Fruit fly (Drosophila melanogaster) whole organism, embryonic: ENCODE measurements around the gene CG5107.

Experiments used
- Aef1 ChIP-seq: fragments of 200-800 bp; sonication (Bioruptor generic); IDR thresholded peaks from 3 replicates; pipeline ENCODE4 v1.3.6; 2022; ENCODE audit warnings: missing biosample characterization, missing genetic modification characterization
- CG11696 ChIP-seq: fragments of 200-800 bp; sonication (Bioruptor generic); IDR thresholded peaks from 2 replicates; pipeline ENCODE4 v1.3.6; 2022; ENCODE audit warnings: missing biosample characterization, missing genetic modification characterization
- CG12155 ChIP-seq: fragments of 200-800 bp; sonication (Bioruptor generic); optimal IDR thresholded peaks from 3 replicates; lab custom pipeline; 2016; ENCODE audit warnings: missing biosample characterization, missing genetic modification characterization
- CG12219 ChIP-seq: fragments of 200-800 bp; sonication (Bioruptor generic); optimal IDR thresholded peaks from 3 replicates; lab custom pipeline; 2018; ENCODE audit warnings: missing biosample characterization, mild to moderate bottlenecking, missing genetic modification characterization
- CG15269 ChIP-seq: fragments of 200-800 bp; sonication (Bioruptor generic); optimal IDR thresholded peaks from 2 replicates; lab custom pipeline; 2018; ENCODE audit warnings: missing biosample characterization, mild to moderate bottlenecking, missing genetic modification characterization, moderate library complexity
- CG15479 ChIP-seq: fragments of 200-800 bp; sonication (Bioruptor generic); optimal IDR thresholded peaks from 3 replicates; lab custom pipeline; 2019; ENCODE audit warnings: missing biosample characterization, mild to moderate bottlenecking, missing genetic modification characterization, moderate library complexity
- CG15601 ChIP-seq: fragments of 200-800 bp; sonication (Bioruptor generic); optimal IDR thresholded peaks from 3 replicates; lab custom pipeline; 2019; ENCODE audit warnings: missing biosample characterization, mild to moderate bottlenecking, missing genetic modification characterization, moderate library complexity
- CG17186 ChIP-seq: fragments of 200-800 bp; sonication (Bioruptor generic); optimal IDR thresholded peaks from 3 replicates; lab custom pipeline; 2017; ENCODE audit warnings: missing biosample characterization, missing genetic modification reagents, missing genetic modification characterization
- CG17359 ChIP-seq: fragments of 200-800 bp; sonication (Bioruptor generic); optimal IDR thresholded peaks from 3 replicates; lab custom pipeline; 2018; ENCODE audit warnings: missing biosample characterization, mild to moderate bottlenecking, missing genetic modification characterization, moderate library complexity
- CG17361 ChIP-seq: fragments of 200-800 bp; sonication (Bioruptor generic); IDR thresholded peaks from 3 replicates; pipeline ENCODE4 v1.3.6; 2022; ENCODE audit warnings: missing biosample characterization, missing genetic modification characterization
- CG17385 ChIP-seq: fragments of 200-800 bp; sonication (Bioruptor generic); optimal IDR thresholded peaks from 3 replicates; lab custom pipeline; 2018; ENCODE audit warnings: missing biosample characterization, mild to moderate bottlenecking, missing genetic modification characterization
- CG2199 ChIP-seq: fragments of 200-800 bp; sonication (Bioruptor generic); IDR thresholded peaks from 3 replicates; pipeline ENCODE4 v1.3.6; 2022; ENCODE audit warnings: missing biosample characterization, missing genetic modification characterization
- CG3281 ChIP-seq: fragments of 200-800 bp; sonication (Bioruptor generic); optimal IDR thresholded peaks from 3 replicates; lab custom pipeline; 2017; ENCODE audit warnings: missing biosample characterization, mild to moderate bottlenecking, missing genetic modification characterization
- CG4360 ChIP-seq: fragments of 200-800 bp; sonication (Bioruptor generic); IDR thresholded peaks from 2 replicates; pipeline ENCODE4 v1.3.6; 2022; ENCODE audit warnings: missing biosample characterization, missing genetic modification characterization
- CG6272 ChIP-seq: fragments of 200-800 bp; sonication (Bioruptor generic); IDR thresholded peaks from 2 replicates; pipeline ENCODE4 v1.3.6; 2022; ENCODE audit warnings: missing biosample characterization, missing genetic modification characterization
- CG6854 ChIP-seq: fragments of 200-800 bp; sonication (Bioruptor generic); optimal IDR thresholded peaks from 3 replicates; lab custom pipeline; 2017; ENCODE audit warnings: missing biosample characterization, mild to moderate bottlenecking, missing genetic modification characterization
- CG8388 ChIP-seq: fragments of 200-800 bp; sonication (Bioruptor generic); optimal IDR thresholded peaks from 2 replicates; lab custom pipeline; 2019; ENCODE audit warnings: missing biosample characterization, mild to moderate bottlenecking, missing genetic modification characterization, moderate library complexity
- D ChIP-seq, 2 experiments: fragments of 200-800 bp in 1 of 2; fragments of >200 bp in 1 of 2; sonication (Bioruptor generic) in 1 of 2; optimal IDR thresholded peaks; 2 replicates in 1 of 2; 3 replicates in 1 of 2; lab custom pipeline; 2017; ENCODE audit warnings: mild to moderate bottlenecking in 1 of 2, missing biosample characterization in 1 of 2, missing genetic modification characterization in 1 of 2, missing genetic modification reagents in 1 of 2
- D19B ChIP-seq: fragments of 200-800 bp; sonication (Bioruptor generic); optimal IDR thresholded peaks from 2 replicates; lab custom pipeline; 2017; ENCODE audit warnings: missing biosample characterization, mild to moderate bottlenecking, missing genetic modification characterization
- Eip74EF ChIP-seq, 2 experiments: fragments of 200-800 bp in 1 of 2; fragments of >200 bp in 1 of 2; sonication (Bioruptor generic) in 1 of 2; optimal IDR thresholded peaks; 2 replicates each; lab custom pipeline; 2017 to 2019; ENCODE audit warnings: missing biosample characterization in 2 of 2, missing genetic modification characterization in 2 of 2, mild to moderate bottlenecking in 1 of 2, moderate library complexity in 1 of 2
- Fer3 ChIP-seq: fragments of 200-800 bp; sonication (Bioruptor generic); optimal IDR thresholded peaks from 2 replicates; lab custom pipeline; 2018; ENCODE audit warnings: missing biosample characterization, mild to moderate bottlenecking, missing genetic modification characterization, moderate library complexity
- GATAe ChIP-seq: fragments of 200-800 bp; sonication (Bioruptor generic); conservative IDR thresholded peaks from 2 replicates; pipeline ENCODE4 v1.3.6; 2022; ENCODE audit warnings: missing biosample characterization, missing genetic modification characterization
- Gug ChIP-seq: fragments of 200-800 bp; sonication (Bioruptor generic); IDR thresholded peaks from 4 replicates; pipeline ENCODE4 v1.3.6; 2022; ENCODE audit warnings: missing biosample characterization, missing genetic modification characterization
- H15 ChIP-seq: fragments of 200-800 bp; sonication (Bioruptor generic); IDR thresholded peaks from 3 replicates; pipeline ENCODE4 v1.3.6; 2022; ENCODE audit warnings: missing biosample characterization, missing genetic modification characterization
- Hmr ChIP-seq: fragments of 200-800 bp; sonication (Bioruptor generic); optimal IDR thresholded peaks from 3 replicates; lab custom pipeline; 2017; ENCODE audit warnings: mild to moderate bottlenecking, missing biosample characterization, missing genetic modification reagents, missing genetic modification characterization
- Hr51 ChIP-seq, 2 experiments: fragments of 200-800 bp; sonication (Bioruptor generic); optimal IDR thresholded peaks; 2 replicates in 1 of 2; 3 replicates in 1 of 2; lab custom pipeline; 2016 to 2018; ENCODE audit warnings: missing biosample characterization in 2 of 2, missing genetic modification characterization in 2 of 2, mild to moderate bottlenecking in 1 of 2, moderate library complexity in 1 of 2
- NFAT ChIP-seq: fragments of 200-800 bp; sonication (Bioruptor generic); IDR thresholded peaks from 2 replicates; pipeline ENCODE4 v1.3.6; 2022; ENCODE audit warnings: missing biosample characterization, missing genetic modification characterization
- Poxn ChIP-seq: fragments of 200-800 bp; sonication (Bioruptor generic); IDR thresholded peaks from 2 replicates; pipeline ENCODE4 v1.3.6; 2022; ENCODE audit warnings: missing biosample characterization, missing genetic modification characterization
- dmrt99B ChIP-seq: fragments of 200-800 bp; sonication (Bioruptor generic); optimal IDR thresholded peaks from 2 replicates; lab custom pipeline; 2018; ENCODE audit warnings: missing biosample characterization, mild to moderate bottlenecking, missing genetic modification characterization, moderate library complexity
- gsb-n ChIP-seq: fragments of 200-800 bp; sonication (Bioruptor generic); optimal IDR thresholded peaks from 3 replicates; lab custom pipeline; 2018; ENCODE audit warnings: missing biosample characterization, mild to moderate bottlenecking, missing genetic modification characterization
- hkb ChIP-seq, 2 experiments: fragments of 200-800 bp in 1 of 2; fragments of >200 bp in 1 of 2; sonication (Bioruptor generic) in 1 of 2; IDR thresholded peaks in 1 of 2; optimal IDR thresholded peaks in 1 of 2; 2 replicates each; pipeline versions ENCODE4 v1.3.6 to Lab custom; 2017 to 2022; ENCODE audit warnings: missing biosample characterization in 1 of 2, missing genetic modification characterization in 1 of 2
- kah ChIP-seq: fragments of 200-800 bp; sonication (Bioruptor generic); optimal IDR thresholded peaks from 2 replicates; lab custom pipeline; 2018; ENCODE audit warnings: missing biosample characterization, mild to moderate bottlenecking, missing genetic modification characterization
- kni ChIP-seq: fragments of 200-800 bp; sonication (Bioruptor generic); optimal IDR thresholded peaks from 3 replicates; lab custom pipeline; 2017; ENCODE audit warnings: mild to moderate bottlenecking, missing biosample characterization, missing genetic modification reagents, missing genetic modification characterization
- knrl ChIP-seq: fragments of 200-800 bp; sonication (Bioruptor generic); IDR thresholded peaks from 3 replicates; pipeline ENCODE4 v1.3.6; 2022; ENCODE audit warnings: missing biosample characterization, missing genetic modification characterization; ENCODE audit not compliant: partially characterized antibody
- nerfin-2 ChIP-seq: fragments of 200-800 bp; sonication (Bioruptor generic); IDR thresholded peaks from 2 replicates; pipeline ENCODE4 v1.3.6; 2022; ENCODE audit warnings: missing biosample characterization, missing genetic modification characterization; ENCODE audit not compliant: partially characterized antibody
- nom ChIP-seq: fragments of 200-800 bp; sonication (Bioruptor generic); optimal IDR thresholded peaks from 2 replicates; lab custom pipeline; 2017; ENCODE audit warnings: missing biosample characterization, missing genetic modification characterization, mild to moderate bottlenecking, moderate library complexity, missing genetic modification reagents
- prd ChIP-seq, 3 experiments: fragments of >200 bp in 2 of 3; fragments of 200-800 bp in 1 of 3; sonication (Bioruptor generic) in 1 of 3; optimal IDR thresholded peaks in 2 of 3; IDR thresholded peaks in 1 of 3; 2 replicates in 2 of 3; 3 replicates in 1 of 3; pipeline versions ENCODE4 v1.3.6 to Lab custom; 2017 to 2022; ENCODE audit warnings: missing biosample characterization in 1 of 3, missing genetic modification characterization in 1 of 3
- pros ChIP-seq: fragments of 200-800 bp; sonication (Bioruptor generic); optimal IDR thresholded peaks from 3 replicates; lab custom pipeline; 2019; ENCODE audit warnings: missing biosample characterization, mild to moderate bottlenecking, missing genetic modification characterization, moderate library complexity
- psq ChIP-seq: fragments of 200-800 bp; sonication (Bioruptor generic); optimal IDR thresholded peaks from 2 replicates; lab custom pipeline; 2017; ENCODE audit warnings: missing biosample characterization, missing genetic modification characterization
- sens ChIP-seq: fragments of 200-800 bp; sonication (Bioruptor generic); peaks from one replicate; lab custom pipeline; 2016; ENCODE audit warnings: missing biosample characterization, missing genetic modification characterization
- sisA ChIP-seq: fragments of 200-800 bp; sonication (Bioruptor generic); IDR thresholded peaks from 2 replicates; pipeline ENCODE4 v1.3.6; 2022; ENCODE audit warnings: missing biosample characterization, missing genetic modification characterization
- sqz ChIP-seq: fragments of 200-800 bp; sonication (Bioruptor generic); optimal IDR thresholded peaks from 3 replicates; lab custom pipeline; 2018; ENCODE audit warnings: missing biosample characterization, mild to moderate bottlenecking, missing genetic modification characterization
- yki ChIP-seq: fragments of >200 bp; optimal IDR thresholded peaks from 3 replicates; lab custom pipeline; 2018

Gene CG5107

dm6 chr3R:25462642-25463317 is 42.2 kb upstream of the CG5107 start (continued):
- TF ChIP-seq CG15601 (tag; lab: Kevin White, UChicago) (peak; percentile 15), Hr51 (GFP tag; optimal IDR thresholded peaks at IDR 0.05; lab: Kevin White, UChicago) (peak in 1 of 2 experiments; percentile 50), CG17186 (GFP tag; lab: Kevin White, UChicago) (no peak), CG3281 (GFP tag; lab: Kevin White, UChicago) (peak; percentile 39), prd (optimal IDR thresholded peaks at IDR 0.05; lab: Kevin White, UChicago) (no peak), prd (GFP tag; IDR thresholded peaks at IDR 0.05; lab: Robert Waterston, UW) (peak; percentile 56; the same call in 1 of the 3 replicates), NFAT (GFP tag; lab: Robert Waterston, UW) (peak; percentile 57; the same call in 1 of the 2 replicates), CG12219 (peak; percentile 8), Eip74EF (GFP tag; optimal IDR thresholded peaks at IDR 0.05; lab: Kevin White, UChicago) (peak in 1 of 2 experiments; percentile 15), D19B (GFP tag; lab: Kevin White, UChicago) (peak; percentile 30), CG6272 (GFP tag; lab: Robert Waterston, UW) (no peak), CG17385 (GFP tag; lab: Kevin White, UChicago) (peak; percentile 46), CG8388 (GFP tag; lab: Kevin White, UChicago) (peak; percentile 5), sisA (GFP tag; lab: Robert Waterston, UW) (no peak), dmrt99B (tag; lab: Kevin White, UChicago) (peak; percentile 60), nom (GFP tag; lab: Kevin White, UChicago) (peak; percentile 89), Hmr (GFP tag; lab: Kevin White, UChicago) (peak; percentile 28), CG17361 (GFP tag; lab: Robert Waterston, UW) (peak; percentile 63), Gug (peak; percentile 53; the same call in 3 of the 4 replicates), GATAe (GFP tag; lab: Robert Waterston, UW) (0 out of 2 replicates have a peak, but pooled peaks have one; percentile 18), sens (peak; percentile 62), Fer3 (peak; percentile 61), CG15269 (tag; lab: Kevin White, UChicago) (peak; percentile 76)

- TF ChIP-seq CG17359 (tag; lab: Kevin White, UChicago): no peak
- no peak for TF ChIP-seq H15 (GFP tag; lab: Robert Waterston, UW)
- TF ChIP-seq sqz (GFP tag; lab: Kevin White, UChicago): peak; percentile 26
- TF ChIP-seq CG12155 (GFP tag; lab: Kevin White, UChicago): no peak
- TF ChIP-seq CG6272 (GFP tag; lab: Robert Waterston, UW): no peak
- TF ChIP-seq nerfin-2 (GFP tag; lab: Robert Waterston, UW): no peak
- no peak for TF ChIP-seq yki
- no peak for TF ChIP-seq kni (GFP tag; lab: Kevin White, UChicago)
- no peak for TF ChIP-seq knrl
These were observed 38.8 kb upstream of the CG5107 start for dm6 chr3R:25466166-25466565.

DNA sequence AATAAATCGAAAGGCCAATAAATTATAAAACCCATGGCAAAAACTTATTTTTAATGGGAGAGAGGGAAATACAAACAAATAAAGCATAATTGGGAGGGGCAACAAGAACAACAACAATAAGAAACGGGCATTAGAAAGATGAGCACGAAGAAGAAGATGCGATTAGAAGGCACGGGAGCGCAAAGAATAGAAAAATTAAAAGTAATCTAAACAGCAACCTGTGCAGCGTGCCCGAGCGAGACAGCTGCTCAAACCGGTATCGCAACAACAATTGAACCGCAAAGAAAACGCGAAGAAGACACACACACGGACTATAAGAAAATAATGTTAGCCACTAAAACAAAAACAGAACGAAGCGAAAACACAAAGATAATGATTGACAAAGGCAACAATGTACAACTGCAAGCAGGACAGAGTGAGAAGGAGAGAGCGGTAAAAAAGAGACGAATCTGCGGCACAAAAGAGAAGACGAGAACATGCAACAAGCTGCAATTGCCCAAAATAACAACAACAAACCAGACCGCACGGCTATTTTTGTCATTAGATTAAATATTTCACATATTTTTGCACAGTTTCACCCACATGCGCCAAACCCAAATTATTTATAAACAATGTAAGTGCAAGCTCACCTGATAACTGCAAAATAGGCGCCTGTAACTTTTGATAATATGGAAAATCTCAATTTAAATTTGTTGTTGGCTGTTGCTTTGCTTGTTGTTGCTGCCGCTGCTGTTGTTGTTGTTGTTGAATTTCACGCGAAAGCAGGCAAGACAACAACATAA is 32.9 kb upstream of the CG5107 start:
- TF ChIP-seq CG2199 (GFP tag; lab: Robert Waterston, UW) (peak; percentile 73; the same call in 1 of the 3 replicates), CG6854 (GFP tag; lab: Kevin White, UChicago) (no peak), Aef1 (GFP tag; lab: Robert Waterston, UW) (peak; percentile 60), psq (GFP tag; lab: Kevin White, UChicago) (peak; percentile 81), CG4360 (GFP tag; lab: Robert Waterston, UW) (peak; percentile 98), hkb (optimal IDR thresholded peaks at IDR 0.05; lab: Kevin White, UChicago) (no peak), hkb (GFP tag; IDR thresholded peaks at IDR 0.05; lab: Robert Waterston, UW) (peak; percentile 11; the same call in 1 of the 2 replicates), D (optimal IDR thresholded peaks at IDR 0.05; lab: Kevin White, UChicago) (peak; percentile 68), D (GFP tag; optimal IDR thresholded peaks at IDR 0.05; lab: Kevin White, UChicago) (no peak), gsb-n (tag; lab: Kevin White, UChicago) (no peak), CG11696 (GFP tag; lab: Robert Waterston, UW) (no peak), sens (peak; percentile 58), Poxn (GFP tag; lab: Robert Waterston, UW) (no peak), kah (GFP tag; lab: Kevin White, UChicago) (peak; percentile 67), pros (GFP tag; lab: Kevin White, UChicago) (peak; percentile 9), CG17385 (GFP tag; lab: Kevin White, UChicago) (peak; percentile 55), CG15479 (peak; percentile 66)
